Worm (Caenorhabditis elegans) whole organism, L3 larva: Measurements from ENCODE around the gene vha-3.

Experiments
- R02D3.7 ChIP-seq: fragments of 150-350 bp; optimal IDR thresholded peaks from 2 replicates; lab custom pipeline; 2014; ENCODE audit warnings: missing biosample characterization, missing genetic modification characterization
- ZK546.5 ChIP-seq: sonication (generic microtip); optimal IDR thresholded peaks from 2 replicates; lab custom pipeline; 2017; ENCODE audit warnings: missing biosample characterization, missing genetic modification characterization
- aly-2 ChIP-seq: fragments of 150-350 bp; optimal IDR thresholded peaks from 2 replicates; lab custom pipeline; 2014; ENCODE audit warnings: missing biosample characterization, missing genetic modification characterization
- ceh-16 ChIP-seq: sonication (generic microtip); optimal IDR thresholded peaks from 2 replicates; lab custom pipeline; 2017; ENCODE audit warnings: missing biosample characterization, missing genetic modification characterization
- ceh-82 ChIP-seq: fragments of 150-350 bp; optimal IDR thresholded peaks from 2 replicates; lab custom pipeline; 2014; ENCODE audit warnings: missing biosample characterization, missing genetic modification characterization
- ceh-9 ChIP-seq: sonication (generic microtip); optimal IDR thresholded peaks from 2 replicates; lab custom pipeline; 2018; ENCODE audit warnings: missing biosample characterization, missing genetic modification characterization
- daf-12 ChIP-seq: fragments of 150-350 bp; optimal IDR thresholded peaks from 2 replicates; lab custom pipeline; 2014; ENCODE audit warnings: missing biosample characterization, missing genetic modification reagents, missing genetic modification characterization
- egl-27 ChIP-seq: sonication (generic microtip); optimal IDR thresholded peaks from 4 replicates; lab custom pipeline; 2017; ENCODE audit warnings: missing biosample characterization, missing genetic modification reagents, missing genetic modification characterization
- egl-5 ChIP-seq: fragments of 150-350 bp; optimal IDR thresholded peaks from 2 replicates; lab custom pipeline; 2017; ENCODE audit warnings: missing biosample characterization, missing genetic modification reagents, missing genetic modification characterization, inconsistent platforms
- elt-1 ChIP-seq: fragments of 150-350 bp; optimal IDR thresholded peaks from 2 replicates; lab custom pipeline; 2014; ENCODE audit warnings: missing biosample characterization, missing genetic modification characterization
- elt-2 ChIP-seq: sonication (generic microtip); optimal IDR thresholded peaks from 2 replicates; lab custom pipeline; 2016; ENCODE audit warnings: missing genetic modification reagents, mild to moderate bottlenecking, missing genetic modification characterization, missing compliant biosample characterization
- elt-3 ChIP-seq, 3 experiments: fragments of 150-350 bp in 1 of 3; sonication (generic microtip) in 2 of 3; optimal IDR thresholded peaks; 2 replicates in 2 of 3; 4 replicates in 1 of 3; lab custom pipeline; 2014 to 2017; ENCODE audit warnings: missing biosample characterization in 3 of 3, missing genetic modification characterization in 3 of 3
- fkh-2 ChIP-seq: fragments of 150-350 bp; optimal IDR thresholded peaks from 2 replicates; lab custom pipeline; 2014; ENCODE audit warnings: missing biosample characterization, missing genetic modification reagents, missing genetic modification characterization
- hmg-11 ChIP-seq: sonication (generic microtip); optimal IDR thresholded peaks from 2 replicates; lab custom pipeline; 2016; ENCODE audit warnings: missing genetic modification characterization, missing compliant biosample characterization
- jun-1 ChIP-seq: fragments of 150-350 bp; optimal IDR thresholded peaks from 2 replicates; lab custom pipeline; 2014; ENCODE audit warnings: missing biosample characterization, missing genetic modification reagents, missing genetic modification characterization
- lin-15B ChIP-seq: fragments of 150-350 bp; optimal IDR thresholded peaks from 2 replicates; lab custom pipeline; 2014; ENCODE audit warnings: missing biosample characterization, missing genetic modification characterization
- lin-39 ChIP-seq: fragments of 150-350 bp; optimal IDR thresholded peaks from 2 replicates; lab custom pipeline; 2018; ENCODE audit warnings: missing biosample characterization, missing genetic modification reagents, missing genetic modification characterization
- mdl-1 ChIP-seq: fragments of 150-350 bp; optimal IDR thresholded peaks from 2 replicates; lab custom pipeline; 2014; ENCODE audit warnings: missing biosample characterization, missing genetic modification characterization
- mml-1 ChIP-seq: fragments of 150-350 bp; sonication (generic microtip); optimal IDR thresholded peaks from 3 replicates; lab custom pipeline; 2014; ENCODE audit warnings: missing biosample characterization, missing genetic modification characterization
- nhr-11 ChIP-seq: fragments of 150-350 bp; optimal IDR thresholded peaks from 2 replicates; lab custom pipeline; 2014; ENCODE audit warnings: missing biosample characterization, missing genetic modification characterization
- nhr-12 ChIP-seq: fragments of 150-350 bp; optimal IDR thresholded peaks from 2 replicates; lab custom pipeline; 2014; ENCODE audit warnings: missing biosample characterization, missing genetic modification characterization
- nhr-25 ChIP-seq: sonication (generic microtip); optimal IDR thresholded peaks from 2 replicates; lab custom pipeline; 2017; ENCODE audit warnings: missing biosample characterization, missing genetic modification characterization
- nhr-43 ChIP-seq: sonication (generic microtip); optimal IDR thresholded peaks from 2 replicates; lab custom pipeline; 2016; ENCODE audit warnings: mild to moderate bottlenecking, missing genetic modification characterization, missing compliant biosample characterization; ENCODE audit not compliant: poor library complexity, severe bottlenecking
- nhr-76 ChIP-seq: fragments of 150-350 bp; sonication (generic microtip); optimal IDR thresholded peaks from 5 replicates; lab custom pipeline; 2014; ENCODE audit warnings: missing biosample characterization, missing genetic modification characterization
- nhr-77 ChIP-seq: fragments of 150-350 bp; optimal IDR thresholded peaks from 2 replicates; lab custom pipeline; 2014; ENCODE audit warnings: missing biosample characterization, missing genetic modification characterization
- pqm-1 ChIP-seq: fragments of 150-350 bp; optimal IDR thresholded peaks from 2 replicates; lab custom pipeline; 2017; ENCODE audit warnings: missing biosample characterization, missing genetic modification characterization, inconsistent platforms
- sea-2 ChIP-seq: fragments of 150-350 bp; sonication (generic microtip); optimal IDR thresholded peaks from 4 replicates; lab custom pipeline; 2014; ENCODE audit warnings: missing biosample characterization, missing genetic modification reagents, missing genetic modification characterization
- skn-1 ChIP-seq: fragments of 150-350 bp; optimal IDR thresholded peaks from 2 replicates; lab custom pipeline; 2014; ENCODE audit warnings: missing biosample characterization, missing genetic modification characterization
- snpc-4 ChIP-seq: fragments of 150-350 bp; optimal IDR thresholded peaks from 2 replicates; lab custom pipeline; 2014; ENCODE audit warnings: missing biosample characterization, missing genetic modification characterization
- unc-39 ChIP-seq: sonication (generic microtip); optimal IDR thresholded peaks from 4 replicates; lab custom pipeline; 2017; ENCODE audit warnings: missing biosample characterization, missing genetic modification characterization
- unc-62 ChIP-seq: fragments of 150-350 bp; sonication (generic microtip); optimal IDR thresholded peaks from 4 replicates; lab custom pipeline; 2014; ENCODE audit warnings: missing biosample characterization, missing genetic modification reagents, missing genetic modification characterization
- ztf-11 ChIP-seq: fragments of 150-350 bp; optimal IDR thresholded peaks from 2 replicates; lab custom pipeline; 2014; ENCODE audit warnings: missing biosample characterization, missing genetic modification characterization
- ztf-4 ChIP-seq: fragments of 150-350 bp; optimal IDR thresholded peaks from 2 replicates; lab custom pipeline; 2014; ENCODE audit warnings: missing biosample characterization, missing genetic modification characterization

The vha-3 gene

ce11 chrIV:2308203-2308602 lies 7.5 kb downstream of the vha-3 start:
- TF ChIP-seq egl-5 (tag; lab: Kevin White, UChicago) (no peak), nhr-76 (tag; lab: Kevin White, UChicago) (no peak)

- TF ChIP-seq lin-15B (tag; lab: Kevin White, UChicago) (peak; percentile 21), nhr-11 (tag; lab: Kevin White, UChicago) (no peak), ztf-11 (no peak), nhr-77 (tag; lab: Kevin White, UChicago) (no peak), snpc-4 (no peak), ztf-4 (tag; lab: Kevin White, UChicago) (no peak)
- TF ChIP-seq, all 47 proteins: peak for 1
These were observed 8.4 kb downstream of the vha-3 start for ce11 chrIV:2307374-2307773.

- no peak for TF ChIP-seq nhr-11 (tag; lab: Kevin White, UChicago)
- no peak for TF ChIP-seq ceh-16 (tag; lab: Kevin White, UChicago)
- TF ChIP-seq pqm-1 (tag; lab: Kevin White, UChicago): no peak
- no peak for TF ChIP-seq unc-39 (tag; lab: Kevin White, UChicago)
- no peak for TF ChIP-seq ceh-9 (tag; lab: Kevin White, UChicago)
- TF ChIP-seq nhr-25 (tag; lab: Kevin White, UChicago): no peak
- TF ChIP-seq fkh-2 (tag; lab: Kevin White, UChicago): no peak
- TF ChIP-seq R02D3.7: no peak
- TF ChIP-seq jun-1 (tag; lab: Kevin White, UChicago): no peak
- TF ChIP-seq lin-39 (tag; lab: Kevin White, UChicago): no peak
- TF ChIP-seq daf-12 (tag; lab: Kevin White, UChicago): no peak
- TF ChIP-seq hmg-11: no peak
- no peak for TF ChIP-seq elt-3 (tag; optimal IDR thresholded peaks at IDR 0.05; lab: Kevin White, UChicago)
- no peak for TF ChIP-seq egl-27 (tag; lab: Kevin White, UChicago)
- no peak for TF ChIP-seq aly-2
- TF ChIP-seq mdl-1 (tag; lab: Kevin White, UChicago): no peak
- TF ChIP-seq ZK546.5 (tag; lab: Kevin White, UChicago): no peak
These were observed 9.3 kb downstream of the vha-3 start, which contains the start of gene mksr-2 for ce11 chrIV:2306447-2306846. Gene mksr-2 (minus strand): TSS chrIV:2306547.

- no peak for TF ChIP-seq snpc-4
These were observed 15.6 kb downstream of the vha-3 start, which contains the start of gene lin-1 for ce11 chrIV:2300186-2300585. Gene lin-1 (minus strand): TSS chrIV:2300286.

- TF ChIP-seq elt-2 (tag; lab: Kevin White, UChicago) (no peak), elt-3 (tag; optimal IDR thresholded peaks at IDR 0.05; lab: Kevin White, UChicago) (no peak)
These were observed 17.4 kb downstream of the vha-3 start for ce11 chrIV:2298388-2298787.

- no peak for TF ChIP-seq nhr-11 (tag; lab: Kevin White, UChicago)
- no peak for TF ChIP-seq ztf-4 (tag; lab: Kevin White, UChicago)
- TF ChIP-seq lin-15B (tag; lab: Kevin White, UChicago): no peak
- TF ChIP-seq nhr-43 (tag; lab: Kevin White, UChicago): no peak
- no peak for TF ChIP-seq elt-3 (tag; optimal IDR thresholded peaks at IDR 0.05; lab: Kevin White, UChicago)
- TF ChIP-seq elt-1 (tag; lab: Kevin White, UChicago): no peak
- TF ChIP-seq nhr-76 (tag; lab: Kevin White, UChicago): no peak
- no peak for TF ChIP-seq nhr-12
- TF ChIP-seq mml-1 (tag; lab: Kevin White, UChicago): no peak
- no peak for TF ChIP-seq lin-39 (tag; lab: Kevin White, UChicago)
- no peak for TF ChIP-seq skn-1
- no peak for TF ChIP-seq unc-62 (GFP tag; lab: Kevin White, UChicago)
- TF ChIP-seq ceh-9 (tag; lab: Kevin White, UChicago): no peak
- no peak for TF ChIP-seq egl-5 (tag; lab: Kevin White, UChicago)
- TF ChIP-seq elt-2 (tag; lab: Kevin White, UChicago): no peak
- TF ChIP-seq jun-1 (tag; lab: Kevin White, UChicago): no peak
- no peak for TF ChIP-seq ceh-82
- no peak for TF ChIP-seq sea-2 (GFP tag; lab: Kevin White, UChicago)
- no peak for TF ChIP-seq ztf-11
These were observed 19.1 kb downstream of the vha-3 start for ce11 chrIV:2296639-2297038.
